Fruit fly (Drosophila melanogaster): ENCODE measurements around the gene CG2004.

CG2004 gene

dm6 chrX:8724815-8725214, 10.1 kb upstream of the CG2004 start:
- TF ChIP-seq Sox14 (GFP tag; optimal IDR thresholded peaks at IDR 0.05) (no peak), fd59A (GFP tag; optimal IDR thresholded peaks at IDR 0.05) (no peak), OdsH (GFP tag; optimal IDR thresholded peaks at IDR 0.05) (no peak), Lpt (GFP tag; optimal IDR thresholded peaks at IDR 0.05) (no peak), svp (GFP tag) (no peak), CG11294 (GFP tag; IDR thresholded peaks at IDR 0.05) (no peak), CG3919 (GFP tag; optimal IDR thresholded peaks at IDR 0.05) (no peak)

- no peak for TF ChIP-seq Smox (GFP tag; optimal IDR thresholded peaks at IDR 0.05)
- no peak for TF ChIP-seq CG32006 (GFP tag; optimal IDR thresholded peaks at IDR 0.05)
- no peak for TF ChIP-seq Hr4 (GFP tag; optimal IDR thresholded peaks at IDR 0.05)
- TF ChIP-seq Lpt (GFP tag; optimal IDR thresholded peaks at IDR 0.05) = no peak
- no peak for TF ChIP-seq CG6276 (GFP tag; optimal IDR thresholded peaks at IDR 0.05)
- no peak for TF ChIP-seq CG8632 (GFP tag; optimal IDR thresholded peaks at IDR 0.05)
- no peak for TF ChIP-seq CG3032 (tag; optimal IDR thresholded peaks at IDR 0.05)
Measured at dm6 chrX:8723393-8723987, 8.8 kb upstream of the CG2004 start.

DNA sequence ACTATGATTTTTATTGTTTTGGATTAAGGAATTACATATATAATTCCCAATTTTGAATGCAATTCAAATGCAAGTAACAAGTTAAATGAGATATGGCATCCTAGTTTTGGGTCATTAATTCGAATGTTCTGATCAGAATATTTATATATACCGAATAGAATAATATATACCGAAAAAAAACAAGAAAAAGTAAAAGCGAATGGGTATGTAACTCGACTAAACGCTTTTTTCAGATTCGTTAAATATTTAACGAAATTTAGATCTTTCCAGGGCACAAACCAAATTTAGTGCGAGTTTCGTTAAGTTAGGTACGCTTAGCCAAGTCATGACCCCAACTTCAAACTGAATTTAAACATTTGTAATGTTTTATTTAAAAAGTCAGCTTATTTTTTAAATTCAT, 6.8 kb upstream of the CG2004 start:
- TF ChIP-seq CG32006 (GFP tag; optimal IDR thresholded peaks at IDR 0.05) = no peak
- TF ChIP-seq CG16779 (tag; optimal IDR thresholded peaks at IDR 0.05) = no peak

dm6 chrX:8720213-8720612, 5.5 kb upstream of the CG2004 start, which contains the start of gene CG1789:
Gene CG1789, plus strand, starts transcription at chrX:8720520.
- no peak for TF ChIP-seq CG7368 (GFP tag; optimal IDR thresholded peaks at IDR 0.05)
- peak; percentile 36 for TF ChIP-seq CG3032 (tag; optimal IDR thresholded peaks at IDR 0.05)
- TF ChIP-seq lz (GFP tag; optimal IDR thresholded peaks at IDR 0.05) = peak; percentile 23
- TF ChIP-seq esn (GFP tag; optimal IDR thresholded peaks at IDR 0.05) = peak; percentile 28
- TF ChIP-seq CG10631 (GFP tag; optimal IDR thresholded peaks at IDR 0.05) = no peak
- peak; percentile 0 for TF ChIP-seq CG31627 (GFP tag; optimal IDR thresholded peaks at IDR 0.05)

dm6 chrX:8709234-8709843, 5.4 kb downstream of the CG2004 start, which contains the start of gene Hexo2:
Gene Hexo2, plus strand, starts transcription at chrX:8709652.
- TF ChIP-seq CG10631 (GFP tag; optimal IDR thresholded peaks at IDR 0.05) = peak; percentile 97
- TF ChIP-seq CG15336 (GFP tag; IDR thresholded peaks at IDR 0.05) = peak; percentile 98
- peak; percentile 99 for TF ChIP-seq CG32006 (GFP tag; optimal IDR thresholded peaks at IDR 0.05)
- peak; percentile 99 for TF ChIP-seq svp (GFP tag)
- TF ChIP-seq esn (GFP tag; optimal IDR thresholded peaks at IDR 0.05) = peak; percentile 99
- TF ChIP-seq Sox15 (GFP tag; optimal IDR thresholded peaks at IDR 0.05) = peak; percentile 98
- TF ChIP-seq CG11902 (GFP tag; optimal IDR thresholded peaks at IDR 0.05) = peak; percentile 98
- peak; percentile 99 for TF ChIP-seq dac (GFP tag; optimal IDR thresholded peaks at IDR 0.05)
- peak; percentile 99 for TF ChIP-seq lz (GFP tag; optimal IDR thresholded peaks at IDR 0.05)
- TF ChIP-seq Sox14 (GFP tag; optimal IDR thresholded peaks at IDR 0.05) = peak; percentile 98
- peak; percentile 97 for TF ChIP-seq Ets21C (GFP tag; optimal IDR thresholded peaks at IDR 0.05)
- peak; percentile 96 for TF ChIP-seq CG11762 (GFP tag; optimal IDR thresholded peaks at IDR 0.05; ENCODE audit: insufficient read depth)
- peak; percentile 99 for TF ChIP-seq acj6 (GFP tag; optimal IDR thresholded peaks at IDR 0.05)
- peak; percentile 95 for TF ChIP-seq CG6854 (GFP tag; optimal IDR thresholded peaks at IDR 0.05)
- peak; percentile 99 for TF ChIP-seq CG3919 (GFP tag; optimal IDR thresholded peaks at IDR 0.05)
- peak; percentile 92 for TF ChIP-seq spab (GFP tag; optimal IDR thresholded peaks at IDR 0.05)
- peak; percentile 90 for TF ChIP-seq dsx (GFP tag; optimal IDR thresholded peaks at IDR 0.05; ENCODE audit: poor library complexity, severe bottlenecking)
- peak; percentile 99 for TF ChIP-seq CG6163 (GFP tag; IDR thresholded peaks at IDR 0.05)
- peak; percentile 93 for TF ChIP-seq Blimp-1 (GFP tag; optimal IDR thresholded peaks at IDR 0.05)
- TF ChIP-seq CG34406 (GFP tag; optimal IDR thresholded peaks at IDR 0.05) = peak; percentile 96
- peak; percentile 92 for TF ChIP-seq Ets96B (tag; optimal IDR thresholded peaks at IDR 0.05)
- peak; percentile 99 for TF ChIP-seq Hr39 (GFP tag; optimal IDR thresholded peaks at IDR 0.05)
- TF ChIP-seq Met (GFP tag; optimal IDR thresholded peaks at IDR 0.05) = peak; percentile 98
- peak; percentile 98 for TF ChIP-seq CG8119 (GFP tag; IDR thresholded peaks at IDR 0.05)
- TF ChIP-seq net (GFP tag; optimal IDR thresholded peaks at IDR 0.05) = peak; percentile 98
- peak; percentile 98 for TF ChIP-seq Sox102F (GFP tag; optimal IDR thresholded peaks at IDR 0.05)
- peak; percentile 95 for TF ChIP-seq fd85E (GFP tag; optimal IDR thresholded peaks at IDR 0.05)
- TF ChIP-seq salr (GFP tag; optimal IDR thresholded peaks at IDR 0.05) = peak; percentile 94 to 96
- peak; percentile 95 for TF ChIP-seq CG10669 (GFP tag; optimal IDR thresholded peaks at IDR 0.05)
- peak; percentile 95 for TF ChIP-seq Hr38 (GFP tag; optimal IDR thresholded peaks at IDR 0.05)
- TF ChIP-seq Hr4 (GFP tag; optimal IDR thresholded peaks at IDR 0.05) = peak; percentile 99

Data from whole organism, prepupa.